Fruit fly (Drosophila melanogaster): ENCODE results near the gene CG34313.

Gene CG34313

dm6 chr2L:16843336-16843735, 36.0 kb upstream of the CG34313 start:
- TF ChIP-seq Ets98B (GFP tag; IDR thresholded peaks at IDR 0.05) (0 out of 2 replicates have a peak, but pooled peaks have one; percentile 7), CG15710 (tag; optimal IDR thresholded peaks at IDR 0.05) (no peak), CG8159 (tag; optimal IDR thresholded peaks at IDR 0.05) (no peak), rn (GFP tag; IDR thresholded peaks at IDR 0.05) (no peak), Snoo (tag; optimal IDR thresholded peaks at IDR 0.05) (peak; percentile 40), CG13204 (GFP tag; optimal IDR thresholded peaks at IDR 0.05) (no peak), gl (tag; optimal IDR thresholded peaks at IDR 0.05) (no peak), CG32121 (GFP tag; IDR thresholded peaks at IDR 0.05) (peak; percentile 46), CG14655 (GFP tag; optimal IDR thresholded peaks at IDR 0.05) (peak; percentile 24), CG4496 (GFP tag; IDR thresholded peaks at IDR 0.05) (peak; percentile 41; the same call in 1 of the 3 replicates), CG9948 (tag; optimal IDR thresholded peaks at IDR 0.05) (peak; percentile 7), CG8301 (tag; optimal IDR thresholded peaks at IDR 0.05) (peak; percentile 28), CG34367 (tag; optimal IDR thresholded peaks at IDR 0.05) (no peak), CG17806 (tag; optimal IDR thresholded peaks at IDR 0.05) (no peak), Pif1A (GFP tag; optimal IDR thresholded peaks at IDR 0.05) (no peak), D1 (tag; optimal IDR thresholded peaks at IDR 0.05) (no peak), fd96Ca (GFP tag; IDR thresholded peaks at IDR 0.05) (no peak; the same call in 2 of the 3 replicates), Pif1B (GFP tag; optimal IDR thresholded peaks at IDR 0.05) (no peak), CG10348 (GFP tag; IDR thresholded peaks at IDR 0.05) (no peak)

- TF ChIP-seq Pif1B (GFP tag; optimal IDR thresholded peaks at IDR 0.05): no peak
- TF ChIP-seq CG12605 (GFP tag; IDR thresholded peaks at IDR 0.05): no peak
- TF ChIP-seq CG17806 (tag; optimal IDR thresholded peaks at IDR 0.05): no peak
Observed at dm6 chr2L:16845179-16845578, 34.1 kb upstream of the CG34313 start.

dm6 chr2L:16846742-16847346, 32.5 kb upstream of the CG34313 start:
- TF ChIP-seq Pif1A (GFP tag; optimal IDR thresholded peaks at IDR 0.05) (no peak), EcR (GFP tag; optimal IDR thresholded peaks at IDR 0.05) (peak; percentile 61)

- TF ChIP-seq CG34367 (tag; optimal IDR thresholded peaks at IDR 0.05): no peak
- no peak for TF ChIP-seq gl (tag; optimal IDR thresholded peaks at IDR 0.05)
- no peak for TF ChIP-seq D1 (tag; optimal IDR thresholded peaks at IDR 0.05)
- no peak for TF ChIP-seq CG8301 (tag; optimal IDR thresholded peaks at IDR 0.05)
- TF ChIP-seq CG32121 (GFP tag; IDR thresholded peaks at IDR 0.05): no peak
- no peak for TF ChIP-seq CG13204 (GFP tag; optimal IDR thresholded peaks at IDR 0.05)
- no peak for TF ChIP-seq CG10348 (GFP tag; IDR thresholded peaks at IDR 0.05)
Observed at dm6 chr2L:16847948-16848347, 31.4 kb upstream of the CG34313 start.

- TF ChIP-seq fd96Ca (GFP tag; IDR thresholded peaks at IDR 0.05): no peak
- TF ChIP-seq CG8301 (tag; optimal IDR thresholded peaks at IDR 0.05): no peak
- TF ChIP-seq CG4496 (GFP tag; IDR thresholded peaks at IDR 0.05): no peak
- no peak for TF ChIP-seq rn (GFP tag; IDR thresholded peaks at IDR 0.05)
- TF ChIP-seq CG13204 (GFP tag; optimal IDR thresholded peaks at IDR 0.05): no peak
- TF ChIP-seq CG9948 (tag; optimal IDR thresholded peaks at IDR 0.05): no peak
- TF ChIP-seq CG14655 (GFP tag; optimal IDR thresholded peaks at IDR 0.05): no peak
- no peak for TF ChIP-seq CG10348 (GFP tag; IDR thresholded peaks at IDR 0.05)
- TF ChIP-seq CG32121 (GFP tag; IDR thresholded peaks at IDR 0.05): no peak
- no peak for TF ChIP-seq gl (tag; optimal IDR thresholded peaks at IDR 0.05)
- TF ChIP-seq D1 (tag; optimal IDR thresholded peaks at IDR 0.05): no peak
- no peak for TF ChIP-seq Snoo (tag; optimal IDR thresholded peaks at IDR 0.05)
- no peak for TF ChIP-seq CG34367 (tag; optimal IDR thresholded peaks at IDR 0.05)
- TF ChIP-seq CG12605 (GFP tag; IDR thresholded peaks at IDR 0.05): no peak
Observed at dm6 chr2L:16848670-16849069, 30.6 kb upstream of the CG34313 start, which contains the start of gene CG13284. TSS of gene CG13284 (minus strand) at chr2L:16848716.

dm6 chr2L:16850442-16850841, 28.9 kb upstream of the CG34313 start:
- TF ChIP-seq fd96Ca (GFP tag; IDR thresholded peaks at IDR 0.05): no peak
- TF ChIP-seq Pif1A (GFP tag; optimal IDR thresholded peaks at IDR 0.05): no peak
- TF ChIP-seq CG8159 (tag; optimal IDR thresholded peaks at IDR 0.05): no peak
- no peak for TF ChIP-seq CG4496 (GFP tag; IDR thresholded peaks at IDR 0.05)
- TF ChIP-seq CG9948 (tag; optimal IDR thresholded peaks at IDR 0.05): no peak
- no peak for TF ChIP-seq Snoo (tag; optimal IDR thresholded peaks at IDR 0.05)
- TF ChIP-seq CG10348 (GFP tag; IDR thresholded peaks at IDR 0.05): no peak
- no peak for TF ChIP-seq D1 (tag; optimal IDR thresholded peaks at IDR 0.05)
- TF ChIP-seq CG17806 (tag; optimal IDR thresholded peaks at IDR 0.05): no peak
- TF ChIP-seq Pif1B (GFP tag; optimal IDR thresholded peaks at IDR 0.05): no peak
- TF ChIP-seq CG13204 (GFP tag; optimal IDR thresholded peaks at IDR 0.05): no peak
- no peak for TF ChIP-seq CG32121 (GFP tag; IDR thresholded peaks at IDR 0.05)
- TF ChIP-seq CG34367 (tag; optimal IDR thresholded peaks at IDR 0.05): no peak
- TF ChIP-seq CG14655 (GFP tag; optimal IDR thresholded peaks at IDR 0.05): no peak
- TF ChIP-seq CG12605 (GFP tag; IDR thresholded peaks at IDR 0.05): no peak
- TF ChIP-seq CG8301 (tag; optimal IDR thresholded peaks at IDR 0.05): no peak
